Worm (Caenorhabditis elegans): ENCODE measurements around the gene Y82E9BR.5.

DNA sequence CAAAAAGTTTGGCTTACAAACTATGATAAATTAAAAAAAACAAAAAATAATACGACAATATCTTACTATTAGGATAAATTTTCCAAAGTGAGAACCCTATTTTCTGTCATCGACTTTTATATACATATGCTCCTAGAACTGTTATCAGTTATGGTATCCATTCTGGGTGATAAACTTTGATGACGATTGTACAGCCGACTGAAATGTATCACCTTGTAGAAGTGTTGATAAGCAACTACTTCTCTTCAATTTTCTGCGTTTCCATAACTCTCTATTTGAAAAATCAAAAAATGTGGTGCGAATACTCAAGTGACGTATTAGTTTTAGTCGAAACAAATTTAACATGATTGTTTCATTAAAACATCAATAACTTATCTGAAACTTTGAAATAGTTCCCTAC is 5.8 kb downstream of the Y82E9BR.5 start:
- TF ChIP-seq snpc-1.3 (tag; optimal IDR thresholded peaks at IDR 0.05; ENCODE audit: insufficient read depth): no peak
- TF ChIP-seq pha-4 (tag; optimal IDR thresholded peaks at IDR 0.05): no peak
- no peak for TF ChIP-seq dpl-1 (GFP tag; optimal IDR thresholded peaks at IDR 0.05)
- TF ChIP-seq F57C9.4 (tag; optimal IDR thresholded peaks at IDR 0.05): no peak
- no peak for TF ChIP-seq dpff-1 (tag; optimal IDR thresholded peaks at IDR 0.05)
- TF ChIP-seq hrde-1 (tag; optimal IDR thresholded peaks at IDR 0.05; ENCODE audit: borderline replicate concordance): no peak
- no peak for TF ChIP-seq F52B5.7 (tag; optimal IDR thresholded peaks at IDR 0.05)
- TF ChIP-seq nhr-120 (GFP tag; IDR thresholded peaks at IDR 0.05): no peak
- no peak for TF ChIP-seq unc-130 (GFP tag; optimal IDR thresholded peaks at IDR 0.05)
- no peak for TF ChIP-seq snpc-4 (GFP tag; optimal IDR thresholded peaks at IDR 0.05)
- no peak for TF ChIP-seq snpc-4 (tag; optimal IDR thresholded peaks at IDR 0.05)
- TF ChIP-seq lin-35 (GFP tag; optimal IDR thresholded peaks at IDR 0.05): no peak
- no peak for TF ChIP-seq ama-1 (optimal IDR thresholded peaks at IDR 0.05)
- no peak for TF ChIP-seq ama-1 (GFP tag; optimal IDR thresholded peaks at IDR 0.05)
- no peak for TF ChIP-seq sea-2 (GFP tag; IDR thresholded peaks at IDR 0.05)

Data from whole organism, young adult.